Fruit fly (Drosophila melanogaster): Measurements from ENCODE around the gene to.

DNA sequence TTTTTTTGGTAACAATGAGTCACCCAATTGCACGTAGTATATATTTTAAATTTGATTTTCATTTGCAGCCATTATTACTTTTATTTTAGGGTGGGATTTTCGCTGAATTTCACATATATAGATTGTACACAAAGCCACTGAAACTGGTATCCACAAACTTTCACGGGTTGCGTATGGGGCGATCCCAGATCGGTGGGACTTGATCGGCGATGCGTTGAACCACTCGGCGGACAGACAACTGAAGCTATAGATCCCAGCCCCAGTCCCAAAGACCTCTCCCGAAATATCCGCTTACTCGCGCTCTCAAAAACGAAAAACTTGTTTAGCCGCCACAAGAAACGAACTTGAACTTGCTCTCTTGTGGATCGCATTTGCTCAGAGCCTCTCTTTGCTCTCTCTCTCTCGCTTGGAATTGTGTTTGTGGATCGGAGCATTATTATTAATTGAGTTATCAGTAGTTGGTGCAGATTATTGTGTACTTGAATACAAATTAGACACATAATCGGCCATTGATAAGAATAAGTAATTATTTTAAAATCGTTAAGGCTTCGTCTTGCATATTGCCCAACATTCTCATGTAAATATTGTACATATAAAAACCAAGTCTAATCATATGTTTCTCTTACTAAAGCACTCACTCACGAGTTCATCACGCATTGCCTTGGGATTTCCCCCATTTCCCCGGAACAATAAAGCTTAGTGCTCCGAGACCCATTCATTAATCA is 31.8 kb upstream of the to start, which contains the start of gene Cad96Ca:
- TF ChIP-seq pan (optimal IDR thresholded peaks at IDR 0.05) (no peak), pan (GFP tag; optimal IDR thresholded peaks at IDR 0.05 in 1 of 2, IDR thresholded peaks at IDR 0.05 in 1 of 2) (no peak), ttk (GFP tag; IDR thresholded peaks at IDR 0.05) (no peak), Hmr (GFP tag; optimal IDR thresholded peaks at IDR 0.05) (no peak), knrl (GFP tag; IDR thresholded peaks at IDR 0.05; ENCODE audit: partially characterized antibody) (no peak), Poxn (GFP tag; IDR thresholded peaks at IDR 0.05) (no peak), schlank (tag; optimal IDR thresholded peaks at IDR 0.05) (no peak), ap (GFP tag; IDR thresholded peaks at IDR 0.05) (no peak)

All from whole organism, embryonic.